Worm (Caenorhabditis elegans) whole organism, L2 larva: ENCODE results near the gene cest-31.

Experiments
- C34F6.9 ChIP-seq: fragments of 150-350 bp; optimal IDR thresholded peaks from 2 replicates; lab custom pipeline; 2014; ENCODE audit warnings: missing biosample characterization, missing genetic modification characterization
- F13H6.1 ChIP-seq: sonication (generic microtip); optimal IDR thresholded peaks from 2 replicates; lab custom pipeline; 2016; ENCODE audit warnings: missing genetic modification characterization, missing compliant biosample characterization
- Y55F3AM.14 ChIP-seq: fragments of 200-800 bp; sonication (Bioruptor generic); optimal IDR thresholded peaks from 2 replicates; lab custom pipeline; 2018; ENCODE audit warnings: mild to moderate bottlenecking, missing genetic modification characterization, missing compliant biosample characterization
- alr-1 ChIP-seq: fragments of 150-350 bp; optimal IDR thresholded peaks from 2 replicates; lab custom pipeline; 2014; ENCODE audit warnings: missing biosample characterization, missing genetic modification characterization
- aly-2 ChIP-seq: fragments of 150-350 bp; optimal IDR thresholded peaks from 2 replicates; lab custom pipeline; 2014; ENCODE audit warnings: missing biosample characterization, missing genetic modification characterization
- blmp-1 ChIP-seq: sonication (generic microtip); optimal IDR thresholded peaks from 2 replicates; lab custom pipeline; 2017; ENCODE audit warnings: missing genetic modification characterization, mild to moderate bottlenecking, missing compliant biosample characterization, antibody characterized with exemption, moderate library complexity; ENCODE audit not compliant: insufficient read depth
- ceh-16 ChIP-seq: fragments of 150-350 bp; optimal IDR thresholded peaks from 2 replicates; lab custom pipeline; 2014; ENCODE audit warnings: missing biosample characterization, missing genetic modification characterization
- ceh-82 ChIP-seq: fragments of 150-350 bp; optimal IDR thresholded peaks from 2 replicates; lab custom pipeline; 2014; ENCODE audit warnings: missing biosample characterization, missing genetic modification characterization
- dmd-4 ChIP-seq: sonication (generic microtip); optimal IDR thresholded peaks from 2 replicates; lab custom pipeline; 2017; ENCODE audit warnings: missing biosample characterization, missing genetic modification characterization
- egl-27 ChIP-seq: sonication (generic microtip); optimal IDR thresholded peaks from 3 replicates; lab custom pipeline; 2017; ENCODE audit warnings: missing biosample characterization, missing genetic modification reagents, missing genetic modification characterization
- elt-1 ChIP-seq: fragments of 150-350 bp; optimal IDR thresholded peaks from 2 replicates; lab custom pipeline; 2014; ENCODE audit warnings: missing biosample characterization, missing genetic modification characterization
- fos-1 ChIP-seq: fragments of 150-350 bp; optimal IDR thresholded peaks from 2 replicates; lab custom pipeline; 2014; ENCODE audit warnings: missing biosample characterization, missing genetic modification characterization
- lin-11 ChIP-seq: fragments of 150-350 bp; sonication (generic microtip); optimal IDR thresholded peaks from 2 replicates; lab custom pipeline; 2014; ENCODE audit warnings: missing biosample characterization, missing genetic modification characterization, inconsistent platforms, mixed read lengths
- lin-13 ChIP-seq: fragments of 150-350 bp; optimal IDR thresholded peaks from 2 replicates; lab custom pipeline; 2014; ENCODE audit warnings: missing biosample characterization, missing genetic modification reagents, missing genetic modification characterization
- lin-39 ChIP-seq: fragments of 150-350 bp; optimal IDR thresholded peaks from 2 replicates; lab custom pipeline; 2014; ENCODE audit warnings: missing biosample characterization, missing genetic modification reagents, missing genetic modification characterization
- lsy-2 ChIP-seq, 2 experiments: fragments of 150-350 bp in 1 of 2; sonication (generic microtip) in 1 of 2; optimal IDR thresholded peaks; 2 replicates each; lab custom pipeline; 2014 to 2017; ENCODE audit warnings: missing biosample characterization in 2 of 2, missing genetic modification characterization in 2 of 2
- mdl-1 ChIP-seq, 2 experiments: fragments of 150-350 bp in 1 of 2; sonication (generic microtip) in 1 of 2; optimal IDR thresholded peaks; 2 replicates each; lab custom pipeline; 2017; ENCODE audit warnings: missing biosample characterization in 2 of 2, missing genetic modification characterization in 2 of 2
- nhr-21 ChIP-seq: fragments of 150-350 bp; optimal IDR thresholded peaks from 2 replicates; lab custom pipeline; 2014; ENCODE audit warnings: missing biosample characterization, missing genetic modification characterization
- nhr-23 ChIP-seq: fragments of 150-350 bp; optimal IDR thresholded peaks from 2 replicates; lab custom pipeline; 2014; ENCODE audit warnings: missing biosample characterization, missing genetic modification reagents, missing genetic modification characterization
- nhr-25 ChIP-seq: fragments of 150-350 bp; sonication (generic microtip); optimal IDR thresholded peaks from 3 replicates; lab custom pipeline; 2014; ENCODE audit warnings: missing biosample characterization, missing genetic modification characterization
- nhr-6 ChIP-seq: fragments of 150-350 bp; optimal IDR thresholded peaks from 2 replicates; lab custom pipeline; 2014; ENCODE audit warnings: missing biosample characterization, missing genetic modification characterization
- peb-1 ChIP-seq: fragments of 150-350 bp; optimal IDR thresholded peaks from 2 replicates; lab custom pipeline; 2014; ENCODE audit warnings: missing biosample characterization, missing genetic modification characterization
- skn-1 ChIP-seq: sonication (generic microtip); optimal IDR thresholded peaks from 2 replicates; lab custom pipeline; 2017; ENCODE audit warnings: missing biosample characterization, missing genetic modification characterization
- sma-3 ChIP-seq: sonication (generic microtip); optimal IDR thresholded peaks from 2 replicates; lab custom pipeline; 2016; ENCODE audit warnings: missing genetic modification reagents, missing genetic modification characterization, missing compliant biosample characterization
- sma-9 ChIP-seq, 2 experiments: fragments of 150-350 bp in 1 of 2; sonication (generic microtip) in 1 of 2; optimal IDR thresholded peaks; 2 replicates each; lab custom pipeline; 2014 to 2016; ENCODE audit warnings: missing genetic modification characterization in 2 of 2, mild to moderate bottlenecking in 1 of 2, missing biosample characterization in 1 of 2, missing compliant biosample characterization in 1 of 2, missing genetic modification reagents in 1 of 2, moderate library complexity in 1 of 2
- snpc-4 ChIP-seq: fragments of 150-350 bp; optimal IDR thresholded peaks from 2 replicates; lab custom pipeline; 2014; ENCODE audit warnings: missing biosample characterization, missing genetic modification characterization
- unc-62 ChIP-seq: fragments of 150-350 bp; optimal IDR thresholded peaks from 2 replicates; lab custom pipeline; 2014; ENCODE audit warnings: missing biosample characterization, missing genetic modification reagents, missing genetic modification characterization
- zag-1 ChIP-seq: fragments of 150-350 bp; optimal IDR thresholded peaks from 2 replicates; lab custom pipeline; 2014; ENCODE audit warnings: missing biosample characterization, missing genetic modification characterization
- ztf-1 ChIP-seq: fragments of 200-800 bp; sonication (Bioruptor generic); conservative IDR thresholded peaks from 2 replicates; pipeline ENCODE4 v1.3.6; 2022; ENCODE audit warnings: missing genetic modification characterization, missing compliant biosample characterization

The cest-31 gene

ce11 chrV:6665751-6666150, 8.3 kb upstream of the cest-31 start, which contains the start of gene pmp-5:
Gene pmp-5, minus strand, starts transcription at chrV:6665813.
- TF ChIP-seq fos-1 (tag; lab: Kevin White, UChicago) (peak; percentile 31), sma-9 (GFP tag; optimal IDR thresholded peaks at IDR 0.05; lab: Kevin White, UChicago) (peak; percentile 82), sma-9 (tag; optimal IDR thresholded peaks at IDR 0.05; lab: Kevin White, UChicago) (no peak), ceh-82 (tag; lab: Kevin White, UChicago) (no peak)

DNA sequence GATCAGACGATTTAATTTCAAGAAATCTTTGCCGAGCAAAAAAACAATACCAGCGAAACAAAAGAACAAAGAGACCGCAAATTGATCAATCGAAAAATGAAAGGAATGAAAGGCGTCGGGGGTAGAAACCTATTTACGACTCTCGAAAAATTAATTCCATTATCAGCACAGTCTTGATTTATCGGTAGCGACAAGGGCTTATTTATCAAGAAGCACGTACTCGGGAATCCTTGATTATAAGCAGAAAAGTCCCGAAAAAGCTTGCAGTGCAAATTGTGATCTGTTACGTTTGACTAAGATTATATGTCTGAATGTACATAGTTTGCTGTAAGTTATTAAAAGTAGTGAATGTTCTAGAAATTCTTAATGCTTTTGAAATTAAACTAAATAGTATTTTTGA, 7.5 kb upstream of the cest-31 start:
- TF ChIP-seq lin-13 (GFP tag; lab: Kevin White, UChicago) (no peak), nhr-6 (tag; lab: Kevin White, UChicago) (no peak), nhr-21 (tag; lab: Kevin White, UChicago) (no peak), lin-11 (tag; lab: Kevin White, UChicago) (no peak), alr-1 (no peak), aly-2 (tag; lab: Kevin White, UChicago) (no peak), C34F6.9 (tag; lab: Kevin White, UChicago) (no peak), lsy-2 (tag; optimal IDR thresholded peaks at IDR 0.05; lab: Kevin White, UChicago) (no peak), blmp-1 (no peak), nhr-23 (no peak), fos-1 (tag; lab: Kevin White, UChicago) (peak; percentile 23), mdl-1 (tag; optimal IDR thresholded peaks at IDR 0.05; lab: Kevin White, UChicago) (no peak), elt-1 (tag; lab: Kevin White, UChicago) (no peak), ceh-16 (tag; lab: Kevin White, UChicago) (no peak), sma-9 (GFP tag; optimal IDR thresholded peaks at IDR 0.05; lab: Kevin White, UChicago) (peak; percentile 40), sma-9 (tag; optimal IDR thresholded peaks at IDR 0.05; lab: Kevin White, UChicago) (no peak)

DNA sequence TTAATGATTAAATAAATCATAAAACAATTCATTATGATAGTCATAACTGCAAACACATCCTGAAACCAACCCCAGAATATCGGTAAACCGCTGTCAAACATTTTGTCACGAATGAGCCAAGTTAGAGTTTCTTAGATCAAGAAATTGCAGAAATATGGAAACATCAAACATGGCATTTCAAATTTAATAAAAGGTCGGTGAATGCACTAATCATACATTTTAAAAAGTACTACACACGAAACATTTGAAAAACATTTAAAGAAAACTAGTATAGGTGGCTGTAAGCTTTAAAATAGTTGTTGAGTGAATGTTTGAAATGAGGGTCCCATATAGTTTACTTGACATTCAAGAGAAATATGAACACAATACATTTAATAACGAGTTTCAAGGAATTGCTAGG, 5.3 kb upstream of the cest-31 start, which contains the start of gene str-180:
Gene str-180 (minus strand): TSS at position 101 of the 400 bp plus-strand sequence.
- TF ChIP-seq nhr-6 (tag; lab: Kevin White, UChicago) (no peak), ztf-1 (no peak), Y55F3AM.14 (GFP tag; lab: Kevin White, UChicago) (no peak), peb-1 (tag; lab: Kevin White, UChicago) (no peak), alr-1 (no peak), nhr-25 (no peak), C34F6.9 (tag; lab: Kevin White, UChicago) (no peak), ceh-82 (tag; lab: Kevin White, UChicago) (no peak), skn-1 (tag; lab: Kevin White, UChicago) (no peak), nhr-23 (no peak), dmd-4 (tag; lab: Kevin White, UChicago) (no peak), elt-1 (tag; lab: Kevin White, UChicago) (no peak), unc-62 (GFP tag; lab: Kevin White, UChicago) (no peak), sma-3 (GFP tag; lab: Kevin White, UChicago) (no peak), egl-27 (tag; lab: Kevin White, UChicago) (no peak), snpc-4 (tag; lab: Kevin White, UChicago) (no peak)

DNA sequence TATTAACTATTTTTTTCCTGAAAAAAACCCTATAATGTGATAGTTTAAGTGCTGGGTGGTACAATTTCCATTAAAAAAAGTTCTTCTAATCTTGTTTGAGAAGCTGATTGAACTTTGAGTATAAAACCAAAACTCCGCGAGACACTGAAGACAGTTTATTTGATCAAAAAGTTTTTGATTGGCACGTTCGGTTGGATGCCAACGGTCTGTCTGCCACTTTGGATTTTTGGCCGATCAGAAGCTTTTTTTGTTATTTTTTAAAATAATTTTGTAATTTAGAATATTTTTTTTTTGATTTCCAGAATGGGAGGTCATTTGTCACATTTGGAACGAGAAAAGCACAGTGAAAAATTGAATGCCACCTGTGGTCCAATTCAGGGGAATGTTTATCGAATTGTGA, 4.5 kb upstream of the cest-31 start, which contains the start of gene cest-28:
Gene cest-28 (plus strand): TSS at position 301 of the 400 bp plus-strand sequence.
- TF ChIP-seq lin-39 (tag; lab: Kevin White, UChicago) (no peak), F13H6.1 (tag; lab: Kevin White, UChicago) (no peak), zag-1 (no peak), fos-1 (tag; lab: Kevin White, UChicago) (no peak), skn-1 (tag; lab: Kevin White, UChicago) (no peak), lin-13 (GFP tag; lab: Kevin White, UChicago) (no peak), peb-1 (tag; lab: Kevin White, UChicago) (no peak)

DNA sequence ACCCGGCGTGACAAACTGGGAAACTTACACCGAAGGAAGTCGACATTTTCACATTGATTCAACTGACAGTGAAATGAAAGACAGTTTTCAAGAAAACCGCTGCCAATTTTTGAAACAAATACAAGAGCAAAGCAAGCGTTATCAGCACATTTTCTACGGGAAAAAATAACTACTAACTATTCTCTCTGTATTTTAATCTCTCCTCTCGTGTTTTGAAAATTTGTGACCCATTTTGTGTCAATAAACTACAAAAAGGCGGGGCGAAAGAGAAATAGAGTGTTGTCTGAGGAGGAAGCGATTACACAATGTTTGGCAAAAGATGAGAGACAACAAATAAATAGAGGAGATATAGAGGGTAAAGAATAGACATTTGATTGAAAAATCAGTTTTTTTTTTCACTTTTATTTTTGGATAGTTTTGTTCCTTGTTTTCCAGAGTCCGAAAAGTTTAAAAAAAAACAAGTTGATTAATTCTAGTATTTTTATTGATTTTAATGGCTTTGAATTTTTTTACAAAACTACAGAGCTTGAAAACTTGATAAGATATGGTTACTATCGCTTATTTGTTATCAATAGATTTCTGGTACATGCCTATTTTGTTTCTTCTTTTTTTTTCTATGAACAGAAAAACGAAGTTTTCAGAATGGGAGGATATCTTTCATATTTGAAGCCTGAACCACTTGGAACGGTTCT, 2.2 kb downstream of the cest-31 start, which contains the start of gene cest-34:
Gene cest-34 (plus strand): TSS at position 642 of the 692 bp plus-strand sequence.
- no peak for TF ChIP-seq nhr-6 (tag; lab: Kevin White, UChicago)
- TF ChIP-seq peb-1 (tag; lab: Kevin White, UChicago) = no peak
- TF ChIP-seq fos-1 (tag; lab: Kevin White, UChicago) = peak; percentile 4
- peak; percentile 19 for TF ChIP-seq sma-9 (GFP tag; optimal IDR thresholded peaks at IDR 0.05; lab: Kevin White, UChicago)
- no peak for TF ChIP-seq sma-9 (tag; optimal IDR thresholded peaks at IDR 0.05; lab: Kevin White, UChicago)
- TF ChIP-seq, all 48 proteins: peak for 2
